Worm (Caenorhabditis elegans) whole organism, dauer: Measurements from ENCODE around the gene nhr-123.

Experiments
- unc-62 ChIP-seq: sonication (generic microtip); optimal IDR thresholded peaks from 2 replicates; lab custom pipeline; 2017; ENCODE audit warnings: missing biosample characterization, missing genetic modification reagents, missing genetic modification characterization

nhr-123 gene

DNA sequence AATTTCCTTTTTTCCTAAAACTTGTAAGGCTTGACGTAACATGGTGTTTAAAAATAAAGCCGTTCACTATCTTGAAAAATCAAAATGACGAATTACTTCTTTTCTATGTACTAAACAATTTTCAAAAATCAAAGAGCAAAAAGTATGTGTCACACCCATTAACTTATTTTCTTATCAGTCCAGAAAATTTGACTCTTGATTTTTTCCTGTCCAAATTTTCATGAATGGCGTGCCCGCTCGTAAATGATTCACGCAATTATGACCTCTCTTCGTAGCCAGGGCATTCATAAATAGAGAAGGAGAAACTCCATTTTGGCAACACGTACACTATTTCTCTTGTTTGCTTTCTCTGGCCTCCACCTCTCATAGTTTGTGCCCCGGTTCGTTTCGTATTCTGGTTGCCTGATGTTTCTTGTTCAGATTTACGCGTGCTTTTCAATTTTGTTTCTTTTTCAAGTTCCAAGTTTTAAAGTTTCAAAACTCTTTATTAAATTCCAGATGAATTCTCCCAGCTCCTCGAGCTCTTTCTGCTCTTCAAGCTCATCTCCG, 26.5 kb downstream of the nhr-123 start, which contains the start of gene nhr-55:
nhr-55 (plus strand) TSS at position 499 of the 549 bp plus-strand sequence.
- TF ChIP-seq unc-62 (GFP tag; lab: Kevin White, UChicago) = no peak

DNA sequence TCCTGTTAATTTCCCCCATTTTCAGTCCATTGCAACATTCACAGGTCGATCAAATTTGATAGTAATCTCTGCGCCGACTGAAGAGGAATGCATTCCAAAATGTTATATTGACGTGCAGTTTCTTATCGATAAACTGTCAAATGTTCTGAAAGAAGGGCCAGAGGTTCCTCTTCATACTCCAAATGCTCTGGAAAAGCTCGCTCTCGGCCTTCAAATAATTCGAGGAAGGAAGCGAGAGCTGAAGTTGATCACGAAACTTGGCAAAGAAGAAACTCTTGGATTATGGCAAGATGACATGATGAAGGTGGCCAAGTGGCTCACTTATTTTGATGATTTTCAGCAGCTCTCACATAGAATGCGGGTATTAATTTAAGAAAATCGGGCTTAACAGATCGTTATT, 27.8 kb downstream of the nhr-123 start:
- no peak for TF ChIP-seq unc-62 (GFP tag; lab: Kevin White, UChicago)

DNA sequence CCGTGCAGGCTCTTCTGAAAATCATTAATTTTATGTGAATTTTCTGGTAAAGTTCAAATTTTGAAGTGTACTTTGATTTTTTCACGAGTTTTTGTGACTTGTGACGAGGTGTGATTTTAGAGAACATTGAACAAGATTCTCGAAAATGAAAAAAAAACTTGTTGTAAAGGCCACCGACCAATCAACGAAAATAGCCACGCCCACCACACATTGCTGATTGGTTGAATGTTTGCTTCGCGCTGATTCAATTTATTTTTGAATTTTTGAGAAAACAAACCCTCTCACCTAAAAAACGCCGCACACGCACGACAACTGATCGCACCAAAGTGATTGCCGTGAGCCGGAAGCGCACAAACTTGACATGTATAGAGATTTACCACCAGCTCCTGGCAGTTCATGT, 31.6 kb downstream of the nhr-123 start:
- TF ChIP-seq unc-62 (GFP tag; lab: Kevin White, UChicago) = no peak

DNA sequence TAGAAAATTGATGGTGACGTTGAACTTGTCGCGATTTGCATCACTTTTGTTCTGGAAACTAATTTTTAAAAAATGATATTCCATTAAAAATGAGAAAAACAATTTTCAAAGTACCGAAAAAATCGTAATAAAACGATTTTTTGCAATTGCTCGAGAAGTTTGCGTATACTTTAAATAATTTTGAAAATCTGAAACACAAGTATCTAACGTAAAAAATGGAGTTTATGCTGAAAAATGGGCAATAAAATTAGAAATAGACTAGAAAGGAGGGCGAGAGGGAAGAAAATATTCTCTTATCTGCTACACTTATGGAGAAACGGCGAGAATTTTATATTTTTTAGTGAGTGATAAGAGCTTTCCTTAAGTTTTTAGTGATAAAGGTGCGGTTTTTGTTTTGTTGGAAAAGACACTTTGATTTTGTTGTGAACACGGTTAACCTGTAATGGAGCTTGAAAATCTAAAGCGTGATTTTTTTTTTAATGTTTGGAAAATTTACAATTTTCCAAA, 32.1 kb downstream of the nhr-123 start, which contains the start of gene nhr-130:
nhr-130 (minus strand) TSS at position 51 of the 507 bp plus-strand sequence.
- no peak for TF ChIP-seq unc-62 (GFP tag; lab: Kevin White, UChicago)

DNA sequence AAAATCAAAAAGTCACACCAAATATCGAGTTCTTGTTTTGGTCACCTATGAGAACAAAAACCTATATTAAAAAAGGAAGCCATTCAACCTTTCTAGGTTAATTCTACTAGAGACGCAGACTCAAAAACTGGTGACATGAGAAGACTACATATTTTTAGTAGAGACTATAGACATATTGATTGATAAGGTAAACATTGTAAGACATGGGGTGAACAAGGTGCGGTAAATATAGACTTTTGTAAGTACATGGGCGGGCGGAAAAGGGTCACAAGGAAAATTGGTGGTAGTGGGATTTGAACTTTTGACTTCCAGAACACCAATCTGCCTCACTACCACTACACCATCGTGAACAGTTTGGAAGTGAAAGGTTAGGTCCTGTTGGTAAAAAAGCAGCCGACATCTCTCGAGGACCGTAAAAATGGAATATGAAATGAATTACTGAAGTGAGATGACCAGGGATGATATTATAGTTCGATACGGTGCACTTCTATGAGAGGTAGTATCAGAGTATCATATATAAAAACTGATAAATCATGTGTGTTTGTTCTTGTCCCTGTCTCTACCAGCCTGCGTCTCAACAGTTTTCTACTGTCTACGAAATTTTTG, 33.1 kb downstream of the nhr-123 start, which contains the start of gene nhr-212:
nhr-212 (plus strand) TSS at position 573 of the 606 bp plus-strand sequence.
- TF ChIP-seq unc-62 (GFP tag; lab: Kevin White, UChicago) = no peak

DNA sequence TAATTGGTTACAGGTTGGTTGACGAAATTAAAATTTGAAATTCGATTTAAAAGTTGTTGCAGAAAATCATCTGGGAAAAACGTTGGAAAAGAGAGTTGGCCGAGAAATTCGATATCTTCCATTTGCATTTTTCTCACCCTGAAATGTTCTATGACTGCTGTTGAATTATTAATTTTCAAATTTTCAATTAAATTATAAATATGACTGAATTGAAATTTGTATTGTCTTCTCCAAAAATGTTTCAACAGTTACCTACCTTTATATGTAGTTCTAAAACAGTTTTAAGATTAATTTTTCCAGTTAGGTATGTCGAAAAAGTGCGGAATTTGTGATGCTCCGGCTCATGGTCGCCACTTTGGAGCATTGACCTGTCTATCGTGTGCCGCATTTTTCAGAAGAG, 35.4 kb downstream of the nhr-123 start, which contains the start of gene nhr-211:
nhr-211 (plus strand) TSS at position 301 of the 400 bp plus-strand sequence.
- no peak for TF ChIP-seq unc-62 (GFP tag; lab: Kevin White, UChicago)

DNA sequence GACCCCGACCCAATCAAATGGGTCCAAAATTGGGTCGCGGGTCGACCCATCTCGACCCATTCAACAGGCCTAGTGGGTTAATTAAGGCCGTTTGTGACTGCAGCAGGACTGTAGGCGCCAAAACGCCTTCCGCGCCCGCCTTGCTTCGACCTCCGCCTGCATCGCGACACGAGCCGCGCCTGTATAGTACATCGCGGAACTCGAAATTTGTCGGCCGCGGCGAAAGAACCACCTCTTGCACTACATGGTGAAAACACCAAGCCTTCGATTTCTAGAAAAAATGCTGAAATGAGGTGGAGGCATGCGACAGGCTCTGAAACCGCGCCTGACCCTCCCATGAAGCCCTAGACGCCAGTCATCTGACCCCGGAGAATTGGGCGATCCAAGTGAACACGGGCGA, 36.7 kb downstream of the nhr-123 start:
- no peak for TF ChIP-seq unc-62 (GFP tag; lab: Kevin White, UChicago)

DNA sequence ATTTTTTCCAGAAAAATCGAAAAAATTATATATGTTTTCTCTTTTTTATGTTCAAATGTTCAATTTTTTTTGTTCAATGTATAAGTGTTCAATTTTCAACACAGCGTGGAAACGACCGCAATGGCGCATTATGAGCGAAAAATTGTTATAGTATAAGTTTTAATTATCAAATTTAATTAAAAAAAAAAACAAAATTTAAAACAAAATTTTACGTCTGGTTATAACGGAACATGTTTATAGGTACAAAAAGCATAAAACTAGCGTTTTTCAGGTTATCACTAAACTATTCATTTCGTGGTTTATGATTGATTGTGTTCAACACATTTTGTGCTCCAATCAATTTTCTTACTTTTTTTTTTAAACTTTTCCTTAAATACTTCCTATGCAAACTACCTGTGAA, 38.1 kb downstream of the nhr-123 start, which contains the start of gene nhr-106:
nhr-106 (plus strand) TSS at position 301 of the 400 bp plus-strand sequence.
- TF ChIP-seq unc-62 (GFP tag; lab: Kevin White, UChicago) = no peak

DNA sequence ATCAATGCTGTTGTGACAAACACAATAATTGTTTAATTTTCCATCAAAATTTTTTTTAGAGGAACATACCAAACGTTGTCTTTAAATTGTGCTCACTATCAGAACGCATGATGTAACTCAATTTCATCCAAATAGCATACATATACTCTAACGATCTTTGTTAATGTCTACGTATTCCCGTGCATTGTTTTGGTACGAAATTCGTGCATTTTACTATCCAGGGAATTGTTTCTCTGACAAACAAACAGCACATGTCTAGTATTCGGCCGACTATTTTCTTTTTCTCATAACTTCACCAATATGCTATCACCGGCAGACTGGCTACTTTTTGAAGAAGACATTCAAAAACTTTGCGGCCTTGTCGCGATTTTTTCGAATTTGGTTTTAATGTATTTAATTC, 40.2 kb downstream of the nhr-123 start, which contains the start of gene str-196:
str-196 (plus strand) TSS at position 301 of the 400 bp plus-strand sequence.
- TF ChIP-seq unc-62 (GFP tag; lab: Kevin White, UChicago) = no peak

DNA sequence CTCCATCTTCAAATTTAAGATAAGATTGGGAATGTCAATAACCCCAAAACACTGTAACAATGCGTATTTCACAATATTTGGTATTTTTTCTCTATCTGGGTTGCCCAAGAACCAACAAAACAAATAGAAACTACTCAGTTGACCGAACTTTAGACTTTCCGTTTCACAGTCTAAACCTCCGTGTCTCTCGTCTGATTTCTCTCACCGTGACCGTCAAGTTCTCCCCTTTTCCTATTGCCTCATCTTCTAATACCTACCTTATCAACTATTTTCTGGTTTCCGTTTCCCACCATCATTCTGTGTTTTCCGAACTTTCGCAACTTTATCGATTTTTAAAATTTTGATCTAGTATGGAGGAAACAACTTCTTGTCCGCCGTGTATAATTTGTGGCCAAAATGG, 43.0 kb downstream of the nhr-123 start, which contains the start of gene nhr-131:
nhr-131 (plus strand) TSS at position 87 of the 400 bp plus-strand sequence.
- TF ChIP-seq unc-62 (GFP tag; lab: Kevin White, UChicago) = no peak

DNA sequence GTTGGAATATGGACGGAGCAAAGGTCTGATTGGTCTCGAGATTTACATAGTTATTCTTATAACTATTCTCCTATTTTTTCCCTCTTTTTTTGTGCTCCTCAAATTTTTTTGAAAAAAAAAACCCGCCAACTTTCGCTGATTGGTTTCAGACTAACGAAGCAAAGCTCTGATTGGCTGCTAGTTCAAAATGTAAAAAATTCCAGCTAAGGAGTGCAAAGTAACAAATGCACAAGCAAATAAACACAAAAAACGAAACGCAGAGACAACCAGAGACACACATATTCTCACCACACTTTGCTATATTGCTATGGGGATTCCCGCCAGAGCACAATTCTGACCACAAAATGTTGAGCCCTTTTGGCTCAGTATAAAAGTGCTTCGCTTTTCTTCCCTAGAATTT, 46.1 kb downstream of the nhr-123 start, which contains the start of gene T01G6.1:
T01G6.1 (plus strand) TSS at position 301 of the 400 bp plus-strand sequence.
- no peak for TF ChIP-seq unc-62 (GFP tag; lab: Kevin White, UChicago)

DNA sequence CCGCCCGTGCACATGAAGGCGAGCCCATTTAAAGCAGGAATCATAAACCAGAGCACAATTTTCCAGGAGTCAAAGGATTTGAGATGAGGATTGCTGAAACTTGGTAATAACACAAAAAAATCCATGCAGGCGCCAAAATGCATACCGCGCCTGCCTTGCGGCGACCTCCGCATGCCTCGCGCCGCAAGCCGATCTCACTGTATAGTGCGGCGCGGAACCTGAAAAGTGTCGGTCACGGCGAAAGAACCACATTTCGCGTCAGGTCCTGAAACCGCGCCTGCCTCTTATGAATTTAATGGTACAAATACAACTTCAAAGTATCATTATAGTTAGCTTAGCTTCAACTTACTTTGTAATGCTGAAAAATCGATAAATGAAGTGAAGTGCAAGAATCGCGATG, 49.3 kb downstream of the nhr-123 start:
- TF ChIP-seq unc-62 (GFP tag; lab: Kevin White, UChicago) = no peak

DNA sequence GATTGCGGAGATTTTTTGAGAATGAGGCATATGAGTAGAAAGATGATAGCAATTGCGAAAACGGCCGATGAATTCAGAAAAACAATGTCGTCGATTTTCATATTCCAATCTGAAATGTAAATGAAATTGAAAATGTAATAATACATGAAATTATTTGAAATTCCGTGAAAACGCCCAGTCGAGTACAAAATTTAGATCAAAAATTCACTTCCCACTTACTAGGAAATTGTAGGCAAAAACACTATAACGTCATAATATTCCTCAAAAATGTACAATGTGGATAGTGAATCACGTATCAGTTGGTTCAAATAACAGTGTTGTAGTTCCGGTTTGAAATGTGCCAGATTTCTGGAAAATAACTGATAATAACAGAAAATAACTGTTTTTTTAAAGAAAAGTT, 50.0 kb downstream of the nhr-123 start, which contains the start of gene str-256:
str-256 (minus strand) TSS at position 101 of the 400 bp plus-strand sequence.
- TF ChIP-seq unc-62 (GFP tag; lab: Kevin White, UChicago) = no peak

DNA sequence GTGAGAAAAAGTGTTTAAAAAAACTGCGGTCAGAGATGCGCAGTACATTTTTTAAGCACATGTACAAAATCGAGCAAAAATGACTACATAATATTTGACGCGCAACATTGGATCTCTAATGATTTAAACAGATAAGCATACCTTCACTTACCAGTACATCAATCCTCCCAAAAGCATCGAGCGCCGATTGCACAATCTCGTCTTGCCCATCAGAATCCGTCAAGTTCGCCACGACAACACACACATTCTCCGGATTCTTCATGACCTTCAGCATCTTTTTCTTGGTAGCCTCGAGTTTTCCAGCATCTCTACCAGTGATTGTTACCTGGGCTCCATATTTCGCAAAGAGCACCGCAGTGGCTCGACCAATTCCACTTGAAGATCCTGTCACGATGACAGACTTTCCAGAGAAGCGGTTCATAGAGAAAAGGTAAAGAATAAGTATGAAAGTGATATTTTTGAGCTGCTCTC, 51.6 kb downstream of the nhr-123 start, which contains the start of gene T01G6.10:
T01G6.10 (minus strand) TSS at position 421 of the 471 bp plus-strand sequence.
- no peak for TF ChIP-seq unc-62 (GFP tag; lab: Kevin White, UChicago)
